Fruit fly (Drosophila melanogaster): Measurements from ENCODE around the gene ATPsynCF6.

The ATPsynCF6 gene

dm6 chr3R:23332535-23333333 is 23.1 kb downstream of the ATPsynCF6 start:
- TF ChIP-seq CG5204 (GFP tag; optimal IDR thresholded peaks at IDR 0.05) (no peak), pad (GFP tag; optimal IDR thresholded peaks at IDR 0.05) (no peak), CG12768 (GFP tag; optimal IDR thresholded peaks at IDR 0.05) (no peak), CG7045 (GFP tag; optimal IDR thresholded peaks at IDR 0.05) (peak; percentile 4), ovo (GFP tag; optimal IDR thresholded peaks at IDR 0.05) (no peak), CG33017 (tag; optimal IDR thresholded peaks at IDR 0.05) (no peak), cnc (optimal IDR thresholded peaks at IDR 0.05) (no peak), Clk (GFP tag; optimal IDR thresholded peaks at IDR 0.05) (no peak), kay (GFP tag; ENCODE audit: borderline replicate concordance) (peak; percentile 39), Mnt (GFP tag; optimal IDR thresholded peaks at IDR 0.05) (no peak), CG7101 (tag; optimal IDR thresholded peaks at IDR 0.05) (no peak), CG1620 (GFP tag; optimal IDR thresholded peaks at IDR 0.05) (no peak), Hr96 (GFP tag; optimal IDR thresholded peaks at IDR 0.05) (no peak), tj (GFP tag; optimal IDR thresholded peaks at IDR 0.05) (peak; percentile 90), bab1 (GFP tag; optimal IDR thresholded peaks at IDR 0.05) (no peak), CG11617 (GFP tag; optimal IDR thresholded peaks at IDR 0.05) (no peak)

DNA sequence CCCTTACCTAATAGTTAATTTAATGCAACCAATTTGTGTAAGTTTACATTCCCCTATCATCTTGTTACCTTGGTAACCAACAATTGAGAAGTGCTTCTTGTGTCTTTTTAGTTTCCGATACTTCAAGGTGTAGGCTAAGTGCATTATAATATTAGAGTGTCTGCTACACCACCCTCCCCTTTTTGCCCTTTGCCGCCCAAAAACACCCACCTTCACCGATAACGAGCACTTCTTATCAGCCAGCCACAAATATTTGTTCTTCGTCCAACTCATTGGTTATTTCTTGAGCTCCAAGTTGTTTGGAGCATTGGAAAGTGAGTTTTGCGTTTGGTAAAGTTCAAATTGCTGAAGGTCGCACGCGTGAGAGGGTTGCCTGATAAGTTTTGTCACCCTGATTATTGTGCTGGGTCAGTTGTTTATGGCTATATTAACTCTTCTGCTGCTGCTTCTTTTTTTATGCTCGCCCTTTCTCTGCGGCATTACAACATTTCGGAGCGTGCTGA is 23.9 kb downstream of the ATPsynCF6 start:
- TF ChIP-seq kay (GFP tag; ENCODE audit: borderline replicate concordance): no peak
- no peak for TF ChIP-seq CG5204 (GFP tag; optimal IDR thresholded peaks at IDR 0.05)
- no peak for TF ChIP-seq toe (GFP tag; optimal IDR thresholded peaks at IDR 0.05)
- peak; percentile 64 for TF ChIP-seq cic (GFP tag; optimal IDR thresholded peaks at IDR 0.05)
- no peak for TF ChIP-seq tj (GFP tag; optimal IDR thresholded peaks at IDR 0.05)
- no peak for TF ChIP-seq Hr96 (GFP tag; optimal IDR thresholded peaks at IDR 0.05)
- TF ChIP-seq CG11617 (GFP tag; optimal IDR thresholded peaks at IDR 0.05): no peak
- TF ChIP-seq CG12768 (GFP tag; optimal IDR thresholded peaks at IDR 0.05): peak; percentile 0
- no peak for TF ChIP-seq CG7101 (tag; optimal IDR thresholded peaks at IDR 0.05)
- TF ChIP-seq CG14711 (tag; optimal IDR thresholded peaks at IDR 0.05): no peak
- no peak for TF ChIP-seq Mnt (GFP tag; optimal IDR thresholded peaks at IDR 0.05)

DNA sequence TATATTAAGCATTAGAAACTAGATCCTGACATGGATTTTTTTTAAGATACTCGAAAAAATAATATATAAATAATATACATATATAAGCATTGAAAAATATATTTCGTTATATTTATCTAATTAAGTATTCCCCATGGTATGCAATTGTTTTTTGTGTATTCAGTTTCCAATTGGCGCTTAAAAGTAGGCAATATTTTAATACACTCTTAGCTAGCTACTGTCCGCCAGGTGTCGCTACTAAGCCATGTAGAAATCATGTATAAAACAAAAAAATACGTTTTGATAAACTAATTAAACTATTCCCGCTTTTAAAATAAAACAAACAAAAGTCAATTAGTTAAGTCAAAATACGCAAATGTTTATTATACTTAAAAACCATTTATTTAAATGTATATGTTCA is 24.6 kb downstream of the ATPsynCF6 start:
- TF ChIP-seq toe (GFP tag; optimal IDR thresholded peaks at IDR 0.05) (peak; percentile 18), pad (GFP tag; optimal IDR thresholded peaks at IDR 0.05) (peak; percentile 6), bab1 (GFP tag; optimal IDR thresholded peaks at IDR 0.05) (peak; percentile 64), CG1620 (GFP tag; optimal IDR thresholded peaks at IDR 0.05) (peak; percentile 39), Clk (GFP tag; optimal IDR thresholded peaks at IDR 0.05) (no peak)

- TF ChIP-seq pad (GFP tag; optimal IDR thresholded peaks at IDR 0.05) (no peak), CG7045 (GFP tag; optimal IDR thresholded peaks at IDR 0.05) (no peak), Crg-1 (GFP tag; optimal IDR thresholded peaks at IDR 0.05) (no peak), kay (GFP tag; ENCODE audit: borderline replicate concordance) (no peak), Clk (GFP tag; optimal IDR thresholded peaks at IDR 0.05) (no peak), bab1 (GFP tag; optimal IDR thresholded peaks at IDR 0.05) (no peak), cic (GFP tag; optimal IDR thresholded peaks at IDR 0.05) (no peak), CG11617 (GFP tag; optimal IDR thresholded peaks at IDR 0.05) (no peak), cnc (optimal IDR thresholded peaks at IDR 0.05) (no peak), CG12768 (GFP tag; optimal IDR thresholded peaks at IDR 0.05) (no peak)
These were observed 28.2 kb downstream of the ATPsynCF6 start for dm6 chr3R:23327707-23328106.

- TF ChIP-seq toe (GFP tag; optimal IDR thresholded peaks at IDR 0.05) (no peak), CG33017 (tag; optimal IDR thresholded peaks at IDR 0.05) (peak; percentile 26), CG12768 (GFP tag; optimal IDR thresholded peaks at IDR 0.05) (peak; percentile 17), Clk (GFP tag; optimal IDR thresholded peaks at IDR 0.05) (peak; percentile 6), cic (GFP tag; optimal IDR thresholded peaks at IDR 0.05) (no peak), cnc (optimal IDR thresholded peaks at IDR 0.05) (no peak), CG7101 (tag; optimal IDR thresholded peaks at IDR 0.05) (peak; percentile 36)
These were observed 29.6 kb downstream of the ATPsynCF6 start for dm6 chr3R:23326292-23326691.

DNA sequence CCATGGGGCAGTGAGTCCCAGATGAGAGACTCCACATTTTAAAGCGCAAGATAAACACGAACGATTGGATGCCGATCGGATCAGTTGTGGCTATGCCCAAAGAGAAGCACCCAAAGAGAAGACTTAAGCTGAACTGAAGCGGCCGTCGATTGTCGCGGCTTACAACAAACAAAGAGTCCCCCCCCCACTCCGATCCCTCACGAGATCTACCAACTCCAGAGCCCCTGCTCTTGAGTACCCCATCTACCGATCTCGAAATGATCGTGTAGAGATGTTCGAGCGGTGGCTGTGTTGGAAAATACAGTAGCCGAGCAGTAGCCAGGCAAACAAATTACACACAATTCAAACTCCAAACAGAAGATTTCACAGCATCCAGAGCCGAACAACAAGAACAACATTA is 30.2 kb downstream of the ATPsynCF6 start:
- TF ChIP-seq cnc (optimal IDR thresholded peaks at IDR 0.05) (no peak), Hr96 (GFP tag; optimal IDR thresholded peaks at IDR 0.05) (no peak), CG12768 (GFP tag; optimal IDR thresholded peaks at IDR 0.05) (no peak), bab1 (GFP tag; optimal IDR thresholded peaks at IDR 0.05) (no peak), CG7045 (GFP tag; optimal IDR thresholded peaks at IDR 0.05) (no peak), ovo (GFP tag; optimal IDR thresholded peaks at IDR 0.05) (no peak)

DNA sequence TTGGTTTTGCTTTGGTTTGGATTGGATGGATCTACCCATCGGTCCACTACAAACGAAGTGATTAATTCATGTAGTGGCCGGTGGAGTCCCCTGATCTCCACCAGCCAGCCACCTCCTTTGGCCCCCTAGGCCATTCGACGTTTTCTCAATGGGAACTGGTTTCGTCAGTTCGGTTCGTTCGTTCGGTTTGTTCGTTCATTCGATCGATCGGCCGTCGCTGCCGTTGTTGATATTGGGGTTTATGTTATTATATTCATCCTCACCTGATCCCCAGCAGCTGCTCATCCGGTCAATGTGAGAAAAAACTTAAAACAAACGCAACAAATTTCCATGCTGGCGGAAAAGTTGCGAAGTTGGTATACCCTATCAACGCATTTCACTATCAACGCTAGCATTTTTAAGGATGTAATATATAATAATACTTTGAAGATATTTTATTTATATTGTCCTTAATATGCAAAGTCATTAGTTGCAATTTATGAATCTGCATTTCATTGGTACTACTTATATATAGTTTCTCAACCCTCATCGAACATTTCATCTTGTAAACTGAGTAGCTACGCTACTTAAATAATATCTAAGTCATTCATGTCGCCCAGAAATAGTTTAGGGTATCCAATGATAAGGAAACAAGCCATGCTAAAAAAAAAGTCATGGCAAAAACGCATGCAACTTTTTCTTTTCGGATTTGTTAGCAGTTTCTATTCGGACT is 32.1 kb downstream of the ATPsynCF6 start:
- TF ChIP-seq Mnt (GFP tag; optimal IDR thresholded peaks at IDR 0.05) (no peak), CG12768 (GFP tag; optimal IDR thresholded peaks at IDR 0.05) (no peak), cic (GFP tag; optimal IDR thresholded peaks at IDR 0.05) (no peak), CG7101 (tag; optimal IDR thresholded peaks at IDR 0.05) (no peak), cnc (optimal IDR thresholded peaks at IDR 0.05) (no peak), toe (GFP tag; optimal IDR thresholded peaks at IDR 0.05) (no peak), bab1 (GFP tag; optimal IDR thresholded peaks at IDR 0.05) (no peak), CG7045 (GFP tag; optimal IDR thresholded peaks at IDR 0.05) (no peak), CG14711 (tag; optimal IDR thresholded peaks at IDR 0.05) (no peak), pad (GFP tag; optimal IDR thresholded peaks at IDR 0.05) (no peak)

All from whole organism, adult.